Fruit fly (Drosophila melanogaster) whole organism, prepupa: ENCODE data around the gene CG11601.

Experiments used
- CG11294 ChIP-seq: fragments of 200-800 bp; sonication (Bioruptor generic); IDR thresholded peaks from 2 replicates; pipeline ENCODE4 v1.3.6; 2022; ENCODE audit warnings: missing biosample characterization, missing genetic modification characterization
- CG34406 ChIP-seq: fragments of 200-800 bp; sonication (Bioruptor generic); optimal IDR thresholded peaks from 3 replicates; lab custom pipeline; 2016; ENCODE audit warnings: missing biosample characterization, missing genetic modification characterization
- CG6276 ChIP-seq: fragments of 200-800 bp; sonication (Bioruptor generic); optimal IDR thresholded peaks from 2 replicates; lab custom pipeline; 2017; ENCODE audit warnings: missing biosample characterization, mild to moderate bottlenecking, missing genetic modification characterization
- Ets96B ChIP-seq: fragments of 200-800 bp; optimal IDR thresholded peaks from 2 replicates; lab custom pipeline; 2019; ENCODE audit warnings: missing biosample characterization, mild to moderate bottlenecking, missing genetic modification characterization, moderate library complexity
- Sox14 ChIP-seq: fragments of 200-800 bp; sonication (Bioruptor generic); optimal IDR thresholded peaks from 3 replicates; lab custom pipeline; 2016; ENCODE audit warnings: missing biosample characterization, missing genetic modification characterization
- acj6 ChIP-seq: fragments of 200-800 bp; sonication (Bioruptor generic); optimal IDR thresholded peaks from 3 replicates; lab custom pipeline; 2016; ENCODE audit warnings: missing biosample characterization, missing genetic modification characterization
- cyc ChIP-seq: fragments of 200-800 bp; sonication (Bioruptor generic); optimal IDR thresholded peaks from 3 replicates; lab custom pipeline; 2016; ENCODE audit warnings: missing biosample characterization, missing genetic modification characterization
- dac ChIP-seq: fragments of 200-800 bp; sonication (Bioruptor generic); optimal IDR thresholded peaks from 2 replicates; lab custom pipeline; 2017; ENCODE audit warnings: missing biosample characterization, mild to moderate bottlenecking, missing genetic modification characterization

- TF ChIP-seq dac (GFP tag; lab: Kevin White, UChicago) (no peak), CG11294 (GFP tag; lab: Robert Waterston, UW) (no peak), CG6276 (no peak), Sox14 (GFP tag; lab: Kevin White, UChicago) (no peak), CG34406 (GFP tag; lab: Kevin White, UChicago) (no peak), Ets96B (tag; lab: Kevin White, UChicago) (no peak), acj6 (no peak), cyc (no peak)
Measured at dm6 chr2L:308194-308706, 25.2 kb upstream of the CG11601 start.
